Worm (Caenorhabditis elegans) whole organism, L1 larva: Measurements from ENCODE around the gene srx-87.

ENCODE experiments used
- C04F5.9 ChIP-seq: sonication (generic microtip); optimal IDR thresholded peaks from 2 replicates; lab custom pipeline; 2016; ENCODE audit warnings: missing genetic modification characterization, missing compliant biosample characterization
- blmp-1 ChIP-seq: fragments of 150-350 bp; optimal IDR thresholded peaks from 2 replicates; lab custom pipeline; 2014; ENCODE audit warnings: missing biosample characterization, missing genetic modification characterization
- ceh-82 ChIP-seq, 3 experiments: fragments of 150-350 bp in 1 of 3; sonication (generic microtip) in 2 of 3; optimal IDR thresholded peaks; 2 replicates each; lab custom pipeline; 2014 to 2017; ENCODE audit warnings: missing biosample characterization in 3 of 3, missing genetic modification characterization in 3 of 3
- dsc-1 ChIP-seq: sonication (generic microtip); optimal IDR thresholded peaks from 2 replicates; lab custom pipeline; 2016; ENCODE audit warnings: mild to moderate bottlenecking, missing genetic modification characterization, missing compliant biosample characterization
- efl-1 ChIP-seq, 4 experiments: fragments of 150-350 bp; optimal IDR thresholded peaks in 3 of 4; peaks in 1 of 4; 1 replicate in 1 of 4; 2 replicates in 3 of 4; lab custom pipeline; 2014; ENCODE audit warnings: missing biosample characterization in 2 of 4, missing genetic modification characterization in 2 of 4, missing genetic modification reagents in 2 of 4
- elt-3 ChIP-seq, 6 experiments: fragments of 150-350 bp in 1 of 6; sonication (generic microtip); optimal IDR thresholded peaks; 2 replicates each; lab custom pipeline; 2017 to 2018; ENCODE audit warnings: missing biosample characterization in 6 of 6, missing genetic modification characterization in 6 of 6, inconsistent platforms in 1 of 6
- fkh-10 ChIP-seq: sonication (generic microtip); optimal IDR thresholded peaks from 2 replicates; lab custom pipeline; 2017; ENCODE audit warnings: missing biosample characterization, missing genetic modification reagents, missing genetic modification characterization
- fkh-8 ChIP-seq: sonication (generic microtip); optimal IDR thresholded peaks from 2 replicates; lab custom pipeline; 2016; ENCODE audit warnings: mild to moderate bottlenecking, missing genetic modification characterization, missing compliant biosample characterization
- hlh-17 ChIP-seq: fragments of 200-800 bp; sonication (Bioruptor generic); optimal IDR thresholded peaks from 2 replicates; lab custom pipeline; 2018; ENCODE audit warnings: missing genetic modification characterization, mild to moderate bottlenecking, missing compliant biosample characterization, moderate library complexity, borderline replicate concordance
- hpl-2 ChIP-seq: fragments of 150-350 bp; optimal IDR thresholded peaks from 2 replicates; lab custom pipeline; 2014; ENCODE audit warnings: missing biosample characterization, missing genetic modification reagents, missing genetic modification characterization
- jun-1 ChIP-seq: fragments of 150-350 bp; optimal IDR thresholded peaks from 2 replicates; lab custom pipeline; 2014; ENCODE audit warnings: missing biosample characterization, missing genetic modification reagents, missing genetic modification characterization
- lin-13 ChIP-seq: fragments of 150-350 bp; optimal IDR thresholded peaks from 2 replicates; lab custom pipeline; 2014; ENCODE audit warnings: missing biosample characterization, missing genetic modification reagents, missing genetic modification characterization
- lin-14 ChIP-seq: fragments of 200-800 bp; sonication (Bioruptor generic); optimal IDR thresholded peaks from 2 replicates; lab custom pipeline; 2018; ENCODE audit warnings: mild to moderate bottlenecking, missing genetic modification characterization, moderate library complexity, missing compliant biosample characterization
- lir-3 ChIP-seq: sonication (generic microtip); optimal IDR thresholded peaks from 2 replicates; lab custom pipeline; 2016; ENCODE audit warnings: mild to moderate bottlenecking, missing genetic modification characterization, moderate library complexity, missing compliant biosample characterization; ENCODE audit not compliant: poor library complexity
- lsy-2 ChIP-seq, 2 experiments: fragments of 150-350 bp; optimal IDR thresholded peaks; 2 replicates each; lab custom pipeline; 2014; ENCODE audit warnings: missing biosample characterization in 2 of 2, missing genetic modification characterization in 2 of 2
- mab-9 ChIP-seq: fragments of 200-800 bp; sonication (Bioruptor generic); IDR thresholded peaks from 2 replicates; pipeline ENCODE4 v1.3.6; 2022; ENCODE audit warnings: missing genetic modification reagents, missing genetic modification characterization, missing compliant biosample characterization
- nhr-20 ChIP-seq: sonication (generic microtip); optimal IDR thresholded peaks from 2 replicates; lab custom pipeline; 2016; ENCODE audit warnings: mild to moderate bottlenecking, missing genetic modification characterization, missing compliant biosample characterization
- nhr-47 ChIP-seq: sonication (generic microtip); optimal IDR thresholded peaks from 2 replicates; lab custom pipeline; 2016; ENCODE audit warnings: mild to moderate bottlenecking, missing genetic modification characterization, moderate library complexity, missing compliant biosample characterization
- nhr-71 ChIP-seq: sonication (generic microtip); optimal IDR thresholded peaks from 2 replicates; lab custom pipeline; 2016; ENCODE audit warnings: mild to moderate bottlenecking, missing genetic modification characterization, moderate library complexity, missing compliant biosample characterization
- nhr-85 ChIP-seq: sonication (generic microtip); peaks from one replicate; lab custom pipeline; 2016; ENCODE audit warnings: missing genetic modification characterization, inconsistent platforms, missing compliant biosample characterization
- nhr-90 ChIP-seq: sonication (generic microtip); optimal IDR thresholded peaks from 2 replicates; lab custom pipeline; 2016; ENCODE audit warnings: mild to moderate bottlenecking, missing genetic modification characterization, missing compliant biosample characterization; ENCODE audit not compliant: poor library complexity
- pax-3 ChIP-seq: fragments of 200-800 bp; sonication (Bioruptor generic); optimal IDR thresholded peaks from 2 replicates; lab custom pipeline; 2018; ENCODE audit warnings: mild to moderate bottlenecking, missing genetic modification characterization, moderate library complexity, missing compliant biosample characterization
- snu-23 ChIP-seq: sonication (generic microtip); optimal IDR thresholded peaks from 2 replicates; lab custom pipeline; 2016; ENCODE audit warnings: missing genetic modification characterization, missing compliant biosample characterization
- vab-15 ChIP-seq: sonication (generic microtip); optimal IDR thresholded peaks from 2 replicates; lab custom pipeline; 2017; ENCODE audit warnings: missing genotype, mild to moderate bottlenecking, missing genetic modification characterization, missing compliant biosample characterization

Gene srx-87

ce11 chrV:11535504-11536062 lies 29.1 kb upstream of the srx-87 start (continued):
- TF ChIP-seq snu-23 (GFP tag; lab: Kevin White, UChicago): peak; percentile 11
- no peak for TF ChIP-seq hpl-2 (GFP tag; lab: Kevin White, UChicago)

- TF ChIP-seq nhr-85 (peak; percentile 46), lin-14 (GFP tag; lab: Kevin White, UChicago) (peak; percentile 62), fkh-10 (GFP tag; lab: Kevin White, UChicago) (no peak), lsy-2 (tag; optimal IDR thresholded peaks at IDR 0.05; lab: Kevin White, UChicago) (no peak), C04F5.9 (tag; lab: Kevin White, UChicago) (no peak), efl-1 (optimal IDR thresholded peaks at IDR 0.05; lab: Kevin White, UChicago) (no peak), efl-1 (GFP tag; optimal IDR thresholded peaks at IDR 0.05 in 1 of 2; lab: Kevin White, UChicago) (peak in 1 of 2 experiments; percentile 83), ceh-82 (tag; optimal IDR thresholded peaks at IDR 0.05; lab: Kevin White, UChicago) (no peak)
These were observed 28.0 kb upstream of the srx-87 start for ce11 chrV:11536667-11537066.

- TF ChIP-seq efl-1 (optimal IDR thresholded peaks at IDR 0.05; lab: Kevin White, UChicago): no peak
- peak in 1 of 2 experiments; percentile 21 for TF ChIP-seq efl-1 (GFP tag; optimal IDR thresholded peaks at IDR 0.05 in 1 of 2; lab: Kevin White, UChicago)
- TF ChIP-seq dsc-1 (tag; lab: Kevin White, UChicago): no peak
- TF ChIP-seq nhr-47: no peak
- TF ChIP-seq, all 84 proteins: peak for 1
These were observed 25.2 kb upstream of the srx-87 start for ce11 chrV:11539502-11539901.

- TF ChIP-seq mab-9 (GFP tag; lab: Robert Waterston, UW) (no peak), vab-15 (tag; lab: Kevin White, UChicago) (peak; percentile 4), efl-1 (optimal IDR thresholded peaks at IDR 0.05; lab: Kevin White, UChicago) (peak in 1 of 2 experiments; percentile 3), efl-1 (GFP tag; optimal IDR thresholded peaks at IDR 0.05 in 1 of 2; lab: Kevin White, UChicago) (no peak), pax-3 (tag; lab: Kevin White, UChicago) (no peak), lin-13 (GFP tag; lab: Kevin White, UChicago) (no peak), jun-1 (tag; lab: Kevin White, UChicago) (peak; percentile 7)
These were observed 23.4 kb upstream of the srx-87 start for ce11 chrV:11541284-11541683.

- peak; percentile 44 for TF ChIP-seq blmp-1
- peak; percentile 11 for TF ChIP-seq nhr-20 (tag; lab: Kevin White, UChicago)
- peak; percentile 30 for TF ChIP-seq nhr-71 (tag; lab: Kevin White, UChicago)
- no peak for TF ChIP-seq C04F5.9 (tag; lab: Kevin White, UChicago)
- peak; percentile 2 for TF ChIP-seq nhr-90 (tag; lab: Kevin White, UChicago)
- peak; percentile 90 for TF ChIP-seq nhr-85
- TF ChIP-seq lin-14 (GFP tag; lab: Kevin White, UChicago): peak; percentile 23
- TF ChIP-seq efl-1 (optimal IDR thresholded peaks at IDR 0.05; lab: Kevin White, UChicago): no peak
- peak in 1 of 2 experiments; percentile 89 for TF ChIP-seq efl-1 (GFP tag; optimal IDR thresholded peaks at IDR 0.05 in 1 of 2; lab: Kevin White, UChicago)
- no peak for TF ChIP-seq lir-3 (tag; lab: Kevin White, UChicago)
- TF ChIP-seq hlh-17 (GFP tag; lab: Kevin White, UChicago): no peak
- peak in 4 of 6 experiments; percentile 25 to 48 (median 42) for TF ChIP-seq elt-3 (tag; optimal IDR thresholded peaks at IDR 0.05; lab: Kevin White, UChicago)
These were observed 21.1 kb upstream of the srx-87 start, which contains the start of gene F38B7.2 for ce11 chrV:11543564-11543963. TSS of gene F38B7.2 (plus strand) at chrV:11543963.

- peak; percentile 48 for TF ChIP-seq nhr-85
- TF ChIP-seq fkh-8 (tag; lab: Kevin White, UChicago): peak; percentile 24
- no peak for TF ChIP-seq hlh-17 (GFP tag; lab: Kevin White, UChicago)
These were observed 19.4 kb upstream of the srx-87 start, which contains the start of gene F38B7.10 for ce11 chrV:11545227-11545626. TSS of gene F38B7.10 (plus strand) at chrV:11545527.

ce11 chrV:11546795-11547194 lies 17.9 kb upstream of the srx-87 start, which contains the start of gene F38B7.11:
TSS of gene F38B7.11 (plus strand) at chrV:11547095.
- peak; percentile 30 for TF ChIP-seq fkh-8 (tag; lab: Kevin White, UChicago)
- no peak for TF ChIP-seq elt-3 (tag; optimal IDR thresholded peaks at IDR 0.05; lab: Kevin White, UChicago)
